Fruit fly (Drosophila melanogaster): Measurements from ENCODE around the gene Tspo.

Tspo gene

DNA sequence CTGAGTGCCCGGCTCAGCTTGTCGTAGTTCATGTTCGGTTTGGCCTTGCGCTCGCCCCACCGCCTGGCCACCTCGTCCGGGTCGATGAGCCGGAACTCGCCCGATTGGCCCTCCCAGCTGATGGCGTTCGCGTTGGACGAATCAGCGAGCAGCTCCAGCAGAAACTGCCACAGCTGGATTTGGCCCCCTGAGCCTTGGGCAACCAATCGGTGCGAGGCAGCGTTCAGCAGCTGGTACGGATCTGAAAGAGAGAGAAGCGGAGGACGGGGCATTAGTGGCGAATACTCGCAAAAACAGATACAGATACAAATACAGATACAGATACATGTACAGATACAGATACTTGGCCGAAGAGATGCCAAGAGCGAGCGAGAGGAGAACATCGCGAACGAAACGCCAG, 11.4 kb upstream of the Tspo start:
- TF ChIP-seq lz (GFP tag; optimal IDR thresholded peaks at IDR 0.05) = no peak
- TF ChIP-seq ss (GFP tag; optimal IDR thresholded peaks at IDR 0.05) = no peak
- no peak for TF ChIP-seq Blimp-1 (GFP tag; optimal IDR thresholded peaks at IDR 0.05)
- no peak for TF ChIP-seq CG6276 (GFP tag; optimal IDR thresholded peaks at IDR 0.05)
- TF ChIP-seq Met (GFP tag; optimal IDR thresholded peaks at IDR 0.05) = no peak
- TF ChIP-seq CG15336 (GFP tag; IDR thresholded peaks at IDR 0.05) = no peak
- no peak for TF ChIP-seq CG3919 (GFP tag; optimal IDR thresholded peaks at IDR 0.05)
- TF ChIP-seq Eip78C (GFP tag) = no peak
- TF ChIP-seq achi (GFP tag; optimal IDR thresholded peaks at IDR 0.05) = no peak
- TF ChIP-seq CG8319 (GFP tag; optimal IDR thresholded peaks at IDR 0.05) = no peak
- TF ChIP-seq CG8632 (GFP tag; optimal IDR thresholded peaks at IDR 0.05) = no peak
- no peak for TF ChIP-seq Eip75B (GFP tag; optimal IDR thresholded peaks at IDR 0.05)
- TF ChIP-seq CG16779 (tag; optimal IDR thresholded peaks at IDR 0.05) = no peak
- TF ChIP-seq CG11762 (GFP tag; optimal IDR thresholded peaks at IDR 0.05; ENCODE audit: insufficient read depth) = no peak
- no peak for TF ChIP-seq spab (GFP tag; optimal IDR thresholded peaks at IDR 0.05)

DNA sequence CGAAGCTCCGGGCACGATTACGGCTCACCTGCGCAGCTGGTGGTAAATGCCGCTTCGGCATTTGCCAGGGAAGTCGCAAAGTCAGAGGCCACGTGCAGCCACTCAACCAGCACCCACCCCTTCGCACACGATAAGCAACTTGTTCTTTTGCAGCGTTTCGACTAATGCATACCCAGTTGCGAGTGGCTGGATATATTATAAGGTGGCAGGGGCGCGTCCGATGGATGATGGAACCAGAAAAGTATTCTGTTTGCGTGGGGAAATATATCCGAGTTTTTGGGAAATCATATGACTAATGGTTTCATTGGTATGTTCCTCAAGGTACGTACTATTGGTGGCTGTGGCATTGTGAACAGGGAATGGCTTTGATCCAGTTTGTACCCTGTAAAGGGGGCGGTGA, 9.8 kb upstream of the Tspo start:
- TF ChIP-seq Met (GFP tag; optimal IDR thresholded peaks at IDR 0.05) = no peak
- TF ChIP-seq svp (GFP tag) = peak; percentile 33

DNA sequence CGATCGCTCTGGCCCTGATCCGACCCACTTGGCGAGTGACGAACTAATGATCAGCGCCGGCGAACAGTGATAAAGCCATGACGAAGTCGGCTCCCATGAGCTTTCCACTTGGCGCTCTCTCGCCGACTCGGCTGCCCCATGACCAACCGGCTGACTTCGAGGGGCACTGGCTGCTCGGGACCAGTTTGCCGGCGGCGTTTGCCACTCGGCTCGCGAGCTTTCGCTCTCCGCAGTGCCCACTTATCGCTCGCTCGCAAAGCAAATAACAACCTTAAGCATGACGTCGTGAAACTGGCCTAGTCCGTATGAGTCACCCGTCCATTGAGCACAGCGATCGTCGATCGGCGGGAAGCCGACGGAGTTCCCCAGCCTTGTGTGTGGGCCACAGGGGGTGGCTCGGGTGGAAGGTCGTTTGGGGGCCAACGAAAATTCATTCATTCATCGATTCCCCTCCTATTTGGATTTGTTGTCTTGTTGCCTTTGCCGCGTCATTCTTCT, 6.9 kb upstream of the Tspo start, which contains the start of gene Ets21C:
TSS of gene Ets21C (minus strand) at position 492 of the 498 bp plus-strand sequence.
- TF ChIP-seq CG8119 (GFP tag; IDR thresholded peaks at IDR 0.05) (peak; percentile 71; the same call in 2 of the 3 replicates), Met (GFP tag; optimal IDR thresholded peaks at IDR 0.05) (no peak), CG11762 (GFP tag; optimal IDR thresholded peaks at IDR 0.05; ENCODE audit: insufficient read depth) (no peak), achi (GFP tag; optimal IDR thresholded peaks at IDR 0.05) (peak; percentile 23), CG10669 (GFP tag; optimal IDR thresholded peaks at IDR 0.05) (no peak), CG32006 (GFP tag; optimal IDR thresholded peaks at IDR 0.05) (no peak), pdm3 (GFP tag; optimal IDR thresholded peaks at IDR 0.05) (no peak), fd59A (GFP tag; optimal IDR thresholded peaks at IDR 0.05) (no peak), Smox (GFP tag; optimal IDR thresholded peaks at IDR 0.05) (no peak), CG31627 (GFP tag; optimal IDR thresholded peaks at IDR 0.05) (no peak), Hr39 (GFP tag; optimal IDR thresholded peaks at IDR 0.05) (peak; percentile 23), Eip78C (GFP tag) (peak; percentile 82), CG1621 (tag; optimal IDR thresholded peaks at IDR 0.05) (peak; percentile 62), CG6276 (GFP tag; optimal IDR thresholded peaks at IDR 0.05) (no peak), Hr38 (GFP tag; optimal IDR thresholded peaks at IDR 0.05) (no peak), dac (GFP tag; optimal IDR thresholded peaks at IDR 0.05) (no peak), CG6163 (GFP tag; IDR thresholded peaks at IDR 0.05) (peak; percentile 66; the same call in 2 of the 3 replicates), fd85E (GFP tag; optimal IDR thresholded peaks at IDR 0.05) (no peak), salr (GFP tag; optimal IDR thresholded peaks at IDR 0.05) (no peak), CG6854 (GFP tag; optimal IDR thresholded peaks at IDR 0.05) (peak; percentile 92), dsx (GFP tag; optimal IDR thresholded peaks at IDR 0.05; ENCODE audit: poor library complexity, severe bottlenecking) (peak; percentile 19), CG15336 (GFP tag; IDR thresholded peaks at IDR 0.05) (peak; percentile 63; the same call in 1 of the 2 replicates), Blimp-1 (GFP tag; optimal IDR thresholded peaks at IDR 0.05) (no peak), CG3919 (GFP tag; optimal IDR thresholded peaks at IDR 0.05) (peak; percentile 24), CG6808 (GFP tag; optimal IDR thresholded peaks at IDR 0.05) (peak; percentile 67), Ets21C (GFP tag; optimal IDR thresholded peaks at IDR 0.05) (no peak), CG8319 (GFP tag; optimal IDR thresholded peaks at IDR 0.05) (no peak), CG34406 (GFP tag; optimal IDR thresholded peaks at IDR 0.05) (no peak), CG8632 (GFP tag; optimal IDR thresholded peaks at IDR 0.05) (no peak), CG16779 (tag; optimal IDR thresholded peaks at IDR 0.05) (peak; percentile 79), spab (GFP tag; optimal IDR thresholded peaks at IDR 0.05) (no peak), CG3032 (tag; optimal IDR thresholded peaks at IDR 0.05) (no peak), OdsH (GFP tag; optimal IDR thresholded peaks at IDR 0.05) (no peak), Hr4 (GFP tag; optimal IDR thresholded peaks at IDR 0.05) (no peak), Eip93F (GFP tag; optimal IDR thresholded peaks at IDR 0.05) (no peak), cyc (GFP tag; optimal IDR thresholded peaks at IDR 0.05) (no peak), Ets96B (tag; optimal IDR thresholded peaks at IDR 0.05) (peak; percentile 6), CG4318 (GFP tag; optimal IDR thresholded peaks at IDR 0.05) (no peak), CG7368 (GFP tag; optimal IDR thresholded peaks at IDR 0.05) (no peak), acj6 (GFP tag; optimal IDR thresholded peaks at IDR 0.05) (no peak), Sox14 (GFP tag; optimal IDR thresholded peaks at IDR 0.05) (no peak), Sox102F (GFP tag; optimal IDR thresholded peaks at IDR 0.05) (no peak)
